Worm (Caenorhabditis elegans) whole organism, L3 larva: ENCODE data around the gene rbm-22.

ENCODE experiments used
- R02D3.7 ChIP-seq: fragments of 150-350 bp; optimal IDR thresholded peaks from 2 replicates; lab custom pipeline; 2014; ENCODE audit warnings: missing biosample characterization, missing genetic modification characterization
- ZK546.5 ChIP-seq: sonication (generic microtip); optimal IDR thresholded peaks from 2 replicates; lab custom pipeline; 2017; ENCODE audit warnings: missing biosample characterization, missing genetic modification characterization
- ama-1 ChIP-seq: fragments of 150-350 bp; optimal IDR thresholded peaks from 2 replicates; lab custom pipeline; 2018

- TF ChIP-seq R02D3.7 (tag; lab: Kevin White, UChicago) (no peak), ama-1 (lab: Kevin White, UChicago) (no peak), ZK546.5 (tag; lab: Kevin White, UChicago) (no peak)
Observed at ce11 chrIV:10880264-10880663, 19.1 kb downstream of the rbm-22 start, which contains the start of gene fipr-15.
